Worm (Caenorhabditis elegans): ENCODE measurements around the gene ugt-35.

- no peak for TF ChIP-seq daf-12 (tag; optimal IDR thresholded peaks at IDR 0.05)
- TF ChIP-seq unc-39 (tag; optimal IDR thresholded peaks at IDR 0.05): no peak
- no peak for TF ChIP-seq ama-1 (optimal IDR thresholded peaks at IDR 0.05)
- no peak for TF ChIP-seq ces-1 (GFP tag; optimal IDR thresholded peaks at IDR 0.05)
- TF ChIP-seq sdz-12 (GFP tag; optimal IDR thresholded peaks at IDR 0.05): no peak
- TF ChIP-seq fkh-10 (GFP tag; optimal IDR thresholded peaks at IDR 0.05): no peak
- no peak for TF ChIP-seq unc-62 (GFP tag; optimal IDR thresholded peaks at IDR 0.05 in 1 of 2)
- TF ChIP-seq unc-62 (tag; optimal IDR thresholded peaks at IDR 0.05): no peak
- no peak for TF ChIP-seq ceh-28 (tag; optimal IDR thresholded peaks at IDR 0.05)
- TF ChIP-seq pqm-1 (tag; optimal IDR thresholded peaks at IDR 0.05): no peak
- no peak for TF ChIP-seq skn-1 (tag; optimal IDR thresholded peaks at IDR 0.05)
- TF ChIP-seq hlh-30 (tag; optimal IDR thresholded peaks at IDR 0.05; ENCODE audit: insufficient read depth): no peak
- no peak for TF ChIP-seq egl-27 (tag; optimal IDR thresholded peaks at IDR 0.05)
Observed at ce11 chrV:10659343-10659742, 5.3 kb upstream of the ugt-35 start.

Data from whole organism, L4 larva.